Worm (Caenorhabditis elegans) whole organism, midembryonic: Measurements from ENCODE around the gene F58A6.9.

ENCODE experiments used
- T22C8.4 ChIP-seq: fragments of 200-800 bp; sonication (Bioruptor generic); IDR thresholded peaks from 2 replicates; pipeline ENCODE4 v1.3.6; 2022; ENCODE audit warnings: missing genetic modification characterization, missing compliant biosample characterization
- klf-2 ChIP-seq: fragments of 200-800 bp; sonication (Bioruptor generic); conservative IDR thresholded peaks from 2 replicates; pipeline ENCODE4 v1.3.6; 2022; ENCODE audit warnings: missing genetic modification reagents, missing genetic modification characterization, missing compliant biosample characterization
- ztf-23 ChIP-seq: fragments of 200-800 bp; sonication (Bioruptor generic); IDR thresholded peaks from 2 replicates; pipeline ENCODE4 v1.3.6; 2022; ENCODE audit warnings: missing genetic modification reagents, missing genetic modification characterization, missing compliant biosample characterization
- ztf-29 ChIP-seq: fragments of 200-800 bp; sonication (Bioruptor generic); IDR thresholded peaks from 2 replicates; pipeline ENCODE4 v1.3.6; 2022; ENCODE audit warnings: missing genetic modification reagents, missing genetic modification characterization, missing compliant biosample characterization

DNA sequence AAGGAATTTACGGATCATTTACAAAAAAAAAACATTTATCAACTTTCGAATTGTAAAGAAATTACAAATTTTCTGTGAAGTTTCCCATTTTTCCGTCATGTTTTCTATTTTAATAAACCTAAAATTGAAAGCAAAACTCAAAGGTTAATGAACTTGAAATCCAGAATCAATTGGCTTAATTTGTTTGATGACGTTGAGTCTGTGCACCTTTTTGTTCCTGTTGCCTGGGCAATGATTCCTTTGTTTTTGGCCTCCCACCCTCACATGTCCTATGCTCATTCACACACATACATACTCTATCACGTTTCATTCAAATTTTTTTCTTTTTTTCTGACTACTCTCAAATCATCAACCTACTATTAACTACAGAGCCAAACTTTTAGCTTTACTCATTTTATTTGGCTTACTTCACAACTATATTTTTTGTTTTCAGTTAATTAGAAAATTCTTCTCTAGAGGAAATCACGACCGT is 22.3 kb downstream of the F58A6.9 start, which contains the start of gene F58A6.2:
- TF ChIP-seq klf-2 (no peak), ztf-29 (GFP tag; lab: Robert Waterston, UW) (no peak), T22C8.4 (GFP tag; lab: Robert Waterston, UW) (no peak), ztf-23 (no peak)
